Fruit fly (Drosophila melanogaster) whole organism, embryonic: ENCODE data around the gene Atg6.
A peak's percentile ranks its signal among the peaks of the same experiment; 100 is the strongest.

Experiments used
- Antp ChIP-seq: fragments of 200-800 bp; sonication (Bioruptor generic); optimal IDR thresholded peaks from 3 replicates; lab custom pipeline; 2016; ENCODE audit warnings: missing biosample characterization, missing genetic modification characterization
- CG1024 ChIP-seq: fragments of 200-800 bp; sonication (Bioruptor generic); IDR thresholded peaks from 2 replicates; pipeline ENCODE4 v1.3.6; 2022; ENCODE audit warnings: missing biosample characterization, missing genetic modification characterization
- CG10274 ChIP-seq: fragments of 200-800 bp; sonication (Bioruptor generic); optimal IDR thresholded peaks from 3 replicates; lab custom pipeline; 2017; ENCODE audit warnings: missing biosample characterization, mild to moderate bottlenecking, missing genetic modification characterization
- CG1233 ChIP-seq: fragments of 200-800 bp; sonication (Bioruptor generic); optimal IDR thresholded peaks from 4 replicates; lab custom pipeline; 2018; ENCODE audit warnings: missing biosample characterization, mild to moderate bottlenecking, missing genetic modification characterization
- CG13894 ChIP-seq: fragments of 200-800 bp; sonication (Bioruptor generic); optimal IDR thresholded peaks from 3 replicates; lab custom pipeline; 2018; ENCODE audit warnings: missing biosample characterization, mild to moderate bottlenecking, missing genetic modification characterization, moderate library complexity
- CG14441 ChIP-seq: fragments of 200-800 bp; sonication (Bioruptor generic); IDR thresholded peaks from 2 replicates; pipeline ENCODE4 v1.3.6; 2022; ENCODE audit warnings: missing biosample characterization, missing genetic modification characterization
- CG14710 ChIP-seq: fragments of 200-800 bp; sonication (Bioruptor generic); optimal IDR thresholded peaks from 3 replicates; lab custom pipeline; 2019; ENCODE audit warnings: missing biosample characterization, mild to moderate bottlenecking, missing genetic modification characterization, moderate library complexity
- CG15514 ChIP-seq: fragments of 200-800 bp; sonication (Bioruptor generic); optimal IDR thresholded peaks from 3 replicates; lab custom pipeline; 2017; ENCODE audit warnings: missing biosample characterization, missing genetic modification characterization, mild to moderate bottlenecking, moderate library complexity, missing genetic modification reagents
- CG1647 ChIP-seq: fragments of 200-800 bp; sonication (Bioruptor generic); optimal IDR thresholded peaks from 3 replicates; lab custom pipeline; 2016; ENCODE audit warnings: missing biosample characterization, missing genetic modification characterization
- CG16813 ChIP-seq: fragments of 200-800 bp; sonication (Bioruptor generic); IDR thresholded peaks from 3 replicates; pipeline ENCODE4 v1.3.6; 2022; ENCODE audit warnings: missing biosample characterization, missing genetic modification characterization; ENCODE audit not compliant: partially characterized antibody
- CG17385 ChIP-seq: fragments of 200-800 bp; sonication (Bioruptor generic); optimal IDR thresholded peaks from 3 replicates; lab custom pipeline; 2018; ENCODE audit warnings: missing biosample characterization, mild to moderate bottlenecking, missing genetic modification characterization
- CG17568 ChIP-seq: fragments of 200-800 bp; sonication (Bioruptor generic); optimal IDR thresholded peaks from 2 replicates; lab custom pipeline; 2018; ENCODE audit warnings: missing biosample characterization, mild to moderate bottlenecking, missing genetic modification characterization, moderate library complexity
- CG17802 ChIP-seq: fragments of 200-800 bp; sonication (Bioruptor generic); optimal IDR thresholded peaks from 2 replicates; lab custom pipeline; 2018; ENCODE audit warnings: missing biosample characterization, mild to moderate bottlenecking, missing genetic modification characterization, moderate library complexity
- CG18476 ChIP-seq: fragments of 200-800 bp; sonication (Bioruptor generic); optimal IDR thresholded peaks from 2 replicates; lab custom pipeline; 2016; ENCODE audit warnings: missing biosample characterization, mild to moderate bottlenecking, missing genetic modification characterization
- CG2202 ChIP-seq: fragments of 200-800 bp; sonication (Bioruptor generic); optimal IDR thresholded peaks from 2 replicates; lab custom pipeline; 2018; ENCODE audit warnings: missing biosample characterization, mild to moderate bottlenecking, missing genetic modification characterization
- CG2712 ChIP-seq: fragments of 200-800 bp; optimal IDR thresholded peaks from 3 replicates; lab custom pipeline; 2019; ENCODE audit warnings: missing biosample characterization, mild to moderate bottlenecking, missing genetic modification characterization, moderate library complexity
- CG3163 ChIP-seq: fragments of 200-800 bp; sonication (Bioruptor generic); optimal IDR thresholded peaks from 3 replicates; lab custom pipeline; 2016; ENCODE audit warnings: missing biosample characterization, missing genetic modification characterization
- CG3281 ChIP-seq: fragments of 200-800 bp; sonication (Bioruptor generic); optimal IDR thresholded peaks from 3 replicates; lab custom pipeline; 2017; ENCODE audit warnings: missing biosample characterization, mild to moderate bottlenecking, missing genetic modification characterization
- CG5245 ChIP-seq: fragments of 200-800 bp; sonication (Bioruptor generic); optimal IDR thresholded peaks from 3 replicates; lab custom pipeline; 2016; ENCODE audit warnings: missing biosample characterization, missing genetic modification characterization
- CG6683 ChIP-seq: fragments of 200-800 bp; sonication (Bioruptor generic); optimal IDR thresholded peaks from 2 replicates; lab custom pipeline; 2017; ENCODE audit warnings: missing biosample characterization, mild to moderate bottlenecking, missing genetic modification characterization, missing genetic modification reagents
- CG9797 ChIP-seq: fragments of 200-800 bp; sonication (Bioruptor generic); optimal IDR thresholded peaks from 3 replicates; lab custom pipeline; 2018; ENCODE audit warnings: missing biosample characterization, mild to moderate bottlenecking, missing genetic modification characterization
- CTCF ChIP-seq: fragments of 200-800 bp; sonication (Bioruptor generic); optimal IDR thresholded peaks from 2 replicates; lab custom pipeline; 2017; ENCODE audit warnings: missing biosample characterization, mild to moderate bottlenecking, missing genetic modification characterization, moderate library complexity
- Deaf1 ChIP-seq: fragments of 200-800 bp; optimal IDR thresholded peaks from 3 replicates; lab custom pipeline; 2019; ENCODE audit warnings: missing biosample characterization, mild to moderate bottlenecking, missing genetic modification characterization, moderate library complexity
- Dip3 ChIP-seq: fragments of 200-800 bp; sonication (Bioruptor generic); optimal IDR thresholded peaks from 3 replicates; lab custom pipeline; 2016; ENCODE audit warnings: missing biosample characterization, missing genetic modification characterization
- Drgx ChIP-seq: fragments of 200-800 bp; sonication (Bioruptor generic); IDR thresholded peaks from 2 replicates; pipeline ENCODE4 v1.3.6; 2022; ENCODE audit warnings: missing biosample characterization, missing genetic modification characterization
- E2f2 ChIP-seq: fragments of 200-800 bp; sonication (Bioruptor generic); IDR thresholded peaks from 2 replicates; pipeline ENCODE4 v1.3.6; 2022; ENCODE audit warnings: missing biosample characterization, missing genetic modification characterization
- Fer1 ChIP-seq: fragments of 200-800 bp; sonication (Bioruptor generic); optimal IDR thresholded peaks from 2 replicates; lab custom pipeline; 2017; ENCODE audit warnings: missing biosample characterization, mild to moderate bottlenecking, missing genetic modification characterization
- Mes4 ChIP-seq: fragments of 200-800 bp; sonication (Bioruptor generic); optimal IDR thresholded peaks from 2 replicates; lab custom pipeline; 2016; ENCODE audit warnings: missing biosample characterization, missing genetic modification characterization
- NC2β ChIP-seq: fragments of 200-800 bp; sonication (Bioruptor generic); optimal IDR thresholded peaks from 2 replicates; lab custom pipeline; 2016; ENCODE audit warnings: missing biosample characterization, missing genetic modification characterization
- Tbp ChIP-seq: fragments of >200 bp; optimal IDR thresholded peaks from 2 replicates; lab custom pipeline; 2018; ENCODE audit warnings: missing biosample characterization, missing genetic modification characterization
- Trl ChIP-seq, 3 experiments: fragments of >200 bp in 2 of 3; fragments of 200-800 bp in 1 of 3; sonication (Bioruptor generic) in 1 of 3; optimal IDR thresholded peaks; 2 replicates in 1 of 3; 3 replicates in 2 of 3; lab custom pipeline; 2016 to 2017; ENCODE audit warnings: missing biosample characterization in 1 of 3, missing genetic modification characterization in 1 of 3
- ap ChIP-seq: fragments of 200-800 bp; sonication (Bioruptor generic); IDR thresholded peaks from 2 replicates; pipeline ENCODE4 v1.3.6; 2022; ENCODE audit warnings: missing biosample characterization, missing genetic modification characterization
- br ChIP-seq: fragments of >200 bp; optimal IDR thresholded peaks from 2 replicates; lab custom pipeline; 2017
- cg ChIP-seq: fragments of 200-800 bp; sonication (Bioruptor generic); optimal IDR thresholded peaks from 3 replicates; lab custom pipeline; 2019; ENCODE audit warnings: missing biosample characterization, mild to moderate bottlenecking, missing genetic modification characterization, moderate library complexity
- corto ChIP-seq: fragments of 200-800 bp; sonication (Bioruptor generic); optimal IDR thresholded peaks from 2 replicates; lab custom pipeline; 2016; ENCODE audit warnings: missing biosample characterization, mild to moderate bottlenecking, missing genetic modification characterization, moderate library complexity
- crp ChIP-seq, 2 experiments: fragments of 200-800 bp; sonication (Bioruptor generic); optimal IDR thresholded peaks; 2 replicates in 1 of 2; 3 replicates in 1 of 2; lab custom pipeline; 2017; ENCODE audit warnings: missing biosample characterization in 2 of 2, missing genetic modification characterization in 2 of 2, mild to moderate bottlenecking in 1 of 2, moderate library complexity in 1 of 2
- dm ChIP-seq: fragments of 200-800 bp; sonication (Bioruptor generic); optimal IDR thresholded peaks from 3 replicates; lab custom pipeline; 2016; ENCODE audit warnings: missing biosample characterization, missing genetic modification characterization
- dysf ChIP-seq: fragments of 200-800 bp; sonication (Bioruptor generic); IDR thresholded peaks from 3 replicates; pipeline ENCODE4 v1.3.6; 2022; ENCODE audit warnings: missing biosample characterization, missing genetic modification characterization
- grn ChIP-seq: fragments of 200-800 bp; sonication (Bioruptor generic); optimal IDR thresholded peaks from 3 replicates; lab custom pipeline; 2017; ENCODE audit warnings: missing biosample characterization, missing genetic modification characterization
- lbe ChIP-seq: fragments of 200-800 bp; sonication (Bioruptor generic); optimal IDR thresholded peaks from 2 replicates; lab custom pipeline; 2016; ENCODE audit warnings: missing biosample characterization, mild to moderate bottlenecking, missing genetic modification characterization
- lov ChIP-seq, 2 experiments: fragments of 200-800 bp in 1 of 2; fragments of >200 bp in 1 of 2; sonication (Bioruptor generic) in 1 of 2; IDR thresholded peaks in 1 of 2; optimal IDR thresholded peaks in 1 of 2; 2 replicates in 1 of 2; 3 replicates in 1 of 2; pipeline versions ENCODE4 v1.3.6 to Lab custom; 2017 to 2022; ENCODE audit warnings: missing biosample characterization in 1 of 2, missing genetic modification characterization in 1 of 2
- oc ChIP-seq: fragments of 200-800 bp; sonication (Bioruptor generic); optimal IDR thresholded peaks from 2 replicates; lab custom pipeline; 2018; ENCODE audit warnings: missing biosample characterization, mild to moderate bottlenecking, missing genetic modification characterization, moderate library complexity
- onecut ChIP-seq: fragments of 200-800 bp; sonication (Bioruptor generic); IDR thresholded peaks from 2 replicates; pipeline ENCODE4 v1.3.6; 2022; ENCODE audit warnings: missing biosample characterization, missing genetic modification characterization
- pb ChIP-seq: fragments of 200-800 bp; sonication (Bioruptor generic); optimal IDR thresholded peaks from 3 replicates; lab custom pipeline; 2016; ENCODE audit warnings: missing biosample characterization, missing genetic modification characterization
- sens ChIP-seq: fragments of 200-800 bp; sonication (Bioruptor generic); peaks from one replicate; lab custom pipeline; 2016; ENCODE audit warnings: missing biosample characterization, missing genetic modification characterization
- sr ChIP-seq: fragments of 200-800 bp; sonication (Bioruptor generic); IDR thresholded peaks from 3 replicates; pipeline ENCODE4 v1.3.6; 2022; ENCODE audit warnings: missing biosample characterization, missing genetic modification characterization
- tap ChIP-seq: fragments of 200-800 bp; optimal IDR thresholded peaks from 3 replicates; lab custom pipeline; 2019; ENCODE audit warnings: missing biosample characterization, mild to moderate bottlenecking, missing genetic modification characterization, moderate library complexity
- tgo ChIP-seq: fragments of 200-800 bp; sonication (Bioruptor generic); IDR thresholded peaks from 3 replicates; pipeline ENCODE4 v1.3.6; 2022; ENCODE audit warnings: missing biosample characterization, missing genetic modification characterization
- trem ChIP-seq: fragments of 200-800 bp; optimal IDR thresholded peaks from 3 replicates; lab custom pipeline; 2019; ENCODE audit warnings: missing biosample characterization, mild to moderate bottlenecking, missing genetic modification characterization, moderate library complexity
- ttk ChIP-seq: fragments of 200-800 bp; sonication (Bioruptor generic); IDR thresholded peaks from 2 replicates; pipeline ENCODE4 v2.1.2; 2022; ENCODE audit warnings: missing biosample characterization, missing genetic modification characterization

The Atg6 gene

DNA sequence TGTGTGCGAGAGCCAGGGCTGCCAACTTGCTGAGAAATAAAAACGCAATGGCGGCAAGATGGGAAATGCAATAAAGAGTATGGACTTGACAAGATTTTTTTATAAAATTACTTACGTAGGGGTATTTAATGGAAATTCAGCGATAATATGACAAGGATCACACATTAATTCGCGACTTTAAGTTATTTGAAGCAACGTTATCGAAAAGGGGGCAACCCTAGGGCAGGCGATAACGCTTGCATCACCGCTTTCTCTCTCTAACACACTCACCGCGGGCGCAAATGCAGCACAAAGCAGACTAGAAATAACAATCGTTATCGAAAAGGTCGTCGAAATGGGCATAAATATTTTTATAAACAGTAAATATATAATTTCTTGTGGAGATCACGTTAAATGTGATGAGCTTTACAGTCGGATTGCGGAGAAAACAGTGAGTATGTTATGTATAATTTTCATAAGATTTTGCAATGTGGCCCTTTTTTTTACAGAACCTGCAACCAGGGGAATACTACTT is 2.5 kb downstream of the Atg6 start, which contains the start of gene Rox8 (continued):
- peak; percentile 50; the same call in 2 of the 3 replicates for TF ChIP-seq CG16813
- TF ChIP-seq CG10274 (GFP tag; lab: Kevin White, UChicago), result no peak
- no peak for TF ChIP-seq CG5245 (GFP tag; lab: Kevin White, UChicago)
- no peak for TF ChIP-seq CG1024 (GFP tag; lab: Robert Waterston, UW)
- peak; percentile 1 for TF ChIP-seq Dip3
- TF ChIP-seq E2f2 (GFP tag; lab: Robert Waterston, UW), result peak; percentile 57
- 0 out of 2 replicates have a peak, but pooled peaks have one; percentile 6 for TF ChIP-seq ap
- peak; percentile 69 for TF ChIP-seq CG13894 (tag; lab: Kevin White, UChicago)
- TF ChIP-seq CG14441 (GFP tag; lab: Robert Waterston, UW), result 0 out of 2 replicates have a peak, but pooled peaks have one; percentile 24
- peak; percentile 99 for TF ChIP-seq trem (tag; lab: Kevin White, UChicago)
- TF ChIP-seq Antp (GFP tag; lab: Kevin White, UChicago), result peak; percentile 47
- peak; percentile 69 for TF ChIP-seq CTCF (GFP tag; lab: Kevin White, UChicago)
- peak; percentile 9 for TF ChIP-seq Deaf1 (tag; lab: Kevin White, UChicago)
- peak; percentile 31 for TF ChIP-seq NC2β (GFP tag; lab: Kevin White, UChicago)
- TF ChIP-seq CG1647 (GFP tag; lab: Kevin White, UChicago), result no peak
- TF ChIP-seq lov (optimal IDR thresholded peaks at IDR 0.05; lab: Kevin White, UChicago), result no peak
- TF ChIP-seq lov (GFP tag; IDR thresholded peaks at IDR 0.05; lab: Robert Waterston, UW), result no peak
- TF ChIP-seq oc (tag; lab: Kevin White, UChicago), result no peak
- TF ChIP-seq dysf (GFP tag; lab: Robert Waterston, UW), result no peak
- TF ChIP-seq onecut (GFP tag; lab: Robert Waterston, UW), result peak; percentile 28; the same call in 1 of the 2 replicates
- peak; percentile 14 for TF ChIP-seq Mes4 (GFP tag; lab: Kevin White, UChicago)
- TF ChIP-seq CG1233, result peak; percentile 15
- peak; percentile 31 for TF ChIP-seq CG3163
- no peak for TF ChIP-seq sr
- no peak for TF ChIP-seq pb (GFP tag; lab: Kevin White, UChicago)
- no peak for TF ChIP-seq br (lab: Kevin White, UChicago)
- peak; percentile 31 for TF ChIP-seq tap (tag; lab: Kevin White, UChicago)
- no peak for TF ChIP-seq grn (GFP tag; lab: Kevin White, UChicago)
- no peak for TF ChIP-seq cg (GFP tag; lab: Kevin White, UChicago)
- peak; percentile 7 for TF ChIP-seq CG3281 (GFP tag; lab: Kevin White, UChicago)
- peak; percentile 54 for TF ChIP-seq corto (GFP tag; lab: Kevin White, UChicago)
- TF ChIP-seq CG9797 (GFP tag; lab: Kevin White, UChicago), result peak; percentile 61
- no peak for TF ChIP-seq Drgx (GFP tag; lab: Robert Waterston, UW)
- peak; percentile 50 for TF ChIP-seq CG2712 (tag; lab: Kevin White, UChicago)
- TF ChIP-seq sens (GFP tag; lab: Kevin White, UChicago), result peak; percentile 93
- TF ChIP-seq lbe, result no peak
- peak; percentile 10 for TF ChIP-seq CG17568 (GFP tag; lab: Kevin White, UChicago)
- TF ChIP-seq dm (GFP tag; lab: Kevin White, UChicago), result peak; percentile 42
- no peak for TF ChIP-seq Trl (optimal IDR thresholded peaks at IDR 0.05; lab: Kevin White, UChicago)
- TF ChIP-seq Trl (GFP tag; optimal IDR thresholded peaks at IDR 0.05; lab: Kevin White, UChicago), result peak; percentile 22
- TF ChIP-seq CG6683 (GFP tag; lab: Kevin White, UChicago), result no peak
- no peak for TF ChIP-seq ttk (GFP tag; lab: Robert Waterston, UW)
- TF ChIP-seq crp (GFP tag; optimal IDR thresholded peaks at IDR 0.05; lab: Kevin White, UChicago), result peak in 1 of 2 experiments; percentile 54
- no peak for TF ChIP-seq CG2202
- no peak; the same call in 2 of the 3 replicates for TF ChIP-seq tgo (GFP tag; lab: Robert Waterston, UW)
- peak; percentile 33 for TF ChIP-seq CG18476 (GFP tag; lab: Kevin White, UChicago)
- TF ChIP-seq CG14710, result peak; percentile 75
- TF ChIP-seq CG17385 (GFP tag; lab: Kevin White, UChicago), result peak; percentile 0
- TF ChIP-seq Tbp (GFP tag; lab: Kevin White, UChicago), result no peak
- peak; percentile 61 for TF ChIP-seq Fer1 (GFP tag; lab: Kevin White, UChicago)
- peak; percentile 73 for TF ChIP-seq CG15514 (GFP tag; lab: Kevin White, UChicago)
- no peak for TF ChIP-seq CG17802 (tag; lab: Kevin White, UChicago)
